Worm (Caenorhabditis elegans): ENCODE results near the gene ceh-34.

The ceh-34 gene

ce11 chrV:5318349-5318748 lies 1.0 kb downstream of the ceh-34 start:
- TF ChIP-seq sem-4 (tag; optimal IDR thresholded peaks at IDR 0.05) (no peak), elt-3 (tag; optimal IDR thresholded peaks at IDR 0.05) (no peak), sma-3 (GFP tag; optimal IDR thresholded peaks at IDR 0.05) (no peak), unc-39 (tag; optimal IDR thresholded peaks at IDR 0.05) (no peak), ceh-16 (tag; optimal IDR thresholded peaks at IDR 0.05) (no peak), nhr-237 (tag; optimal IDR thresholded peaks at IDR 0.05) (no peak), mbf-1 (tag; optimal IDR thresholded peaks at IDR 0.05) (no peak), elt-1 (tag; optimal IDR thresholded peaks at IDR 0.05) (no peak)

ce11 chrV:5314104-5314503 lies 5.3 kb downstream of the ceh-34 start, which contains the start of gene C10G8.2:
TSS of gene C10G8.2 (plus strand) at chrV:5314404.
- TF ChIP-seq peb-1 (tag; optimal IDR thresholded peaks at IDR 0.05) (no peak), F13H6.1 (tag; optimal IDR thresholded peaks at IDR 0.05) (no peak), crh-2 (tag; optimal IDR thresholded peaks at IDR 0.05) (no peak), unc-55 (GFP tag; optimal IDR thresholded peaks at IDR 0.05) (no peak)

- TF ChIP-seq sma-3 (GFP tag; optimal IDR thresholded peaks at IDR 0.05) (no peak), R02D3.7 (tag; optimal IDR thresholded peaks at IDR 0.05) (no peak), alr-1 (tag; optimal IDR thresholded peaks at IDR 0.05) (no peak), ZK546.5 (tag; optimal IDR thresholded peaks at IDR 0.05) (no peak), crh-2 (tag; optimal IDR thresholded peaks at IDR 0.05) (no peak), lin-39 (tag; optimal IDR thresholded peaks at IDR 0.05) (no peak), unc-55 (GFP tag; optimal IDR thresholded peaks at IDR 0.05) (no peak)
Measured at ce11 chrV:5312453-5312852, 6.9 kb downstream of the ceh-34 start, which contains the start of gene C10G8.3. TSS of gene C10G8.3 (plus strand) at chrV:5312753.

ce11 chrV:5311635-5312034 lies 7.7 kb downstream of the ceh-34 start, which contains the start of gene C10G8.4:
TSS of gene C10G8.4 (plus strand) at chrV:5311935.
- TF ChIP-seq alr-1 (tag; optimal IDR thresholded peaks at IDR 0.05) (no peak), ztf-1 (GFP tag; conservative IDR thresholded peaks at IDR 0.05) (no peak), nhr-6 (tag; optimal IDR thresholded peaks at IDR 0.05) (no peak)

- TF ChIP-seq blmp-1 (tag; optimal IDR thresholded peaks at IDR 0.05; ENCODE audit: insufficient read depth) (no peak), ceh-16 (tag; optimal IDR thresholded peaks at IDR 0.05) (no peak), nhr-23 (tag; optimal IDR thresholded peaks at IDR 0.05) (no peak)
Measured at ce11 chrV:5304366-5304765, 15.0 kb downstream of the ceh-34 start.

- TF ChIP-seq dmd-4 (tag; optimal IDR thresholded peaks at IDR 0.05) (no peak), elt-1 (tag; optimal IDR thresholded peaks at IDR 0.05) (no peak), elt-3 (tag; optimal IDR thresholded peaks at IDR 0.05) (no peak), ceh-82 (tag; optimal IDR thresholded peaks at IDR 0.05) (no peak), gmeb-1 (tag; optimal IDR thresholded peaks at IDR 0.05) (no peak), mbf-1 (tag; optimal IDR thresholded peaks at IDR 0.05) (no peak), ZK546.5 (tag; optimal IDR thresholded peaks at IDR 0.05) (no peak), skn-1 (tag; optimal IDR thresholded peaks at IDR 0.05) (no peak), nhr-12 (tag; optimal IDR thresholded peaks at IDR 0.05) (no peak), nhr-11 (tag; optimal IDR thresholded peaks at IDR 0.05) (no peak), unc-55 (GFP tag; optimal IDR thresholded peaks at IDR 0.05) (no peak), sma-9 (GFP tag; optimal IDR thresholded peaks at IDR 0.05) (no peak), sma-9 (tag; optimal IDR thresholded peaks at IDR 0.05) (no peak), nhr-23 (tag; optimal IDR thresholded peaks at IDR 0.05) (no peak), F13H6.1 (tag; optimal IDR thresholded peaks at IDR 0.05) (no peak)
Measured at ce11 chrV:5303389-5303788, 16.0 kb downstream of the ceh-34 start, which contains the start of gene ncx-2. TSS of gene ncx-2 (plus strand) at chrV:5303689.

- TF ChIP-seq elt-1 (tag; optimal IDR thresholded peaks at IDR 0.05) = no peak
- no peak for TF ChIP-seq lin-39 (tag; optimal IDR thresholded peaks at IDR 0.05)
- TF ChIP-seq mbf-1 (tag; optimal IDR thresholded peaks at IDR 0.05) = no peak
- no peak for TF ChIP-seq lin-13 (GFP tag; optimal IDR thresholded peaks at IDR 0.05)
- TF ChIP-seq skn-1 (tag; optimal IDR thresholded peaks at IDR 0.05) = no peak
- no peak for TF ChIP-seq aly-2 (tag; optimal IDR thresholded peaks at IDR 0.05)
- no peak for TF ChIP-seq nhr-12 (tag; optimal IDR thresholded peaks at IDR 0.05)
- no peak for TF ChIP-seq unc-62 (GFP tag; optimal IDR thresholded peaks at IDR 0.05)
- TF ChIP-seq nhr-77 (tag; optimal IDR thresholded peaks at IDR 0.05) = no peak
- TF ChIP-seq dmd-4 (tag; optimal IDR thresholded peaks at IDR 0.05) = no peak
- no peak for TF ChIP-seq nhr-23 (tag; optimal IDR thresholded peaks at IDR 0.05)
- TF ChIP-seq sem-4 (tag; optimal IDR thresholded peaks at IDR 0.05) = no peak
- no peak for TF ChIP-seq lsy-2 (tag; optimal IDR thresholded peaks at IDR 0.05)
- TF ChIP-seq ceh-82 (tag; optimal IDR thresholded peaks at IDR 0.05) = no peak
- TF ChIP-seq gmeb-1 (tag; optimal IDR thresholded peaks at IDR 0.05) = no peak
- no peak for TF ChIP-seq nhr-6 (tag; optimal IDR thresholded peaks at IDR 0.05)
Measured at ce11 chrV:5301226-5301625, 18.2 kb downstream of the ceh-34 start.
